Worm (Caenorhabditis elegans) whole organism, mixed stage, embryonic: ENCODE measurements around the gene K12H6.6.

ENCODE experiments used
- M03D4.4 ChIP-seq: sonication (generic microtip); optimal IDR thresholded peaks from 2 replicates; lab custom pipeline; 2017; ENCODE audit warnings: mild to moderate bottlenecking, missing genetic modification characterization, missing compliant biosample characterization
- bed-3 ChIP-seq: fragments of 200-800 bp; sonication (Bioruptor generic); optimal IDR thresholded peaks from 3 replicates; lab custom pipeline; 2018; ENCODE audit warnings: mild to moderate bottlenecking, missing genetic modification characterization, moderate library complexity, missing compliant biosample characterization
- blmp-1 ChIP-seq: fragments of 150-350 bp; optimal IDR thresholded peaks from 2 replicates; lab custom pipeline; 2014; ENCODE audit warnings: missing biosample characterization, missing genetic modification characterization
- ceh-39 ChIP-seq: fragments of 150-350 bp; optimal IDR thresholded peaks from 2 replicates; lab custom pipeline; 2014; ENCODE audit warnings: missing biosample characterization, missing genetic modification characterization
- ceh-43 ChIP-seq: fragments of 200-800 bp; sonication (Bioruptor generic); optimal IDR thresholded peaks from 2 replicates; lab custom pipeline; 2018; ENCODE audit warnings: mild to moderate bottlenecking, missing genetic modification characterization, moderate library complexity, missing compliant biosample characterization
- ces-1 ChIP-seq: fragments of 150-350 bp; optimal IDR thresholded peaks from 2 replicates; lab custom pipeline; 2014; ENCODE audit warnings: missing biosample characterization, missing genetic modification reagents, missing genetic modification characterization
- elt-1 ChIP-seq: sonication (generic microtip); optimal IDR thresholded peaks from 2 replicates; lab custom pipeline; 2017; ENCODE audit warnings: missing genetic modification characterization, mild to moderate bottlenecking, missing compliant biosample characterization, antibody characterized with exemption, moderate library complexity, borderline replicate concordance; ENCODE audit not compliant: insufficient read depth
- flh-1 ChIP-seq: fragments of 200-800 bp; sonication (Bioruptor generic); optimal IDR thresholded peaks from 2 replicates; lab custom pipeline; 2018; ENCODE audit warnings: mild to moderate bottlenecking, missing genetic modification characterization, moderate library complexity, missing compliant biosample characterization
- hlh-1 ChIP-seq: fragments of 150-350 bp; optimal IDR thresholded peaks from 2 replicates; lab custom pipeline; 2014; ENCODE audit warnings: missing biosample characterization, missing genetic modification reagents, missing genetic modification characterization
- lsy-2 ChIP-seq: fragments of 150-350 bp; optimal IDR thresholded peaks from 2 replicates; lab custom pipeline; 2014; ENCODE audit warnings: missing biosample characterization, missing genetic modification characterization
- mab-5 ChIP-seq: fragments of 150-350 bp; optimal IDR thresholded peaks from 2 replicates; lab custom pipeline; 2014; ENCODE audit warnings: missing biosample characterization, missing genetic modification characterization
- nhr-2 ChIP-seq: fragments of 150-350 bp; optimal IDR thresholded peaks from 2 replicates; lab custom pipeline; 2014; ENCODE audit warnings: missing biosample characterization, missing genetic modification characterization
- nhr-237 ChIP-seq: fragments of 150-350 bp; optimal IDR thresholded peaks from 2 replicates; lab custom pipeline; 2014; ENCODE audit warnings: missing biosample characterization, missing genetic modification characterization
- pha-4 ChIP-seq: fragments of 150-350 bp; optimal IDR thresholded peaks from 2 replicates; lab custom pipeline; 2018; ENCODE audit warnings: missing biosample characterization, missing genetic modification reagents, missing genetic modification characterization
- snpc-4 ChIP-seq: fragments of 150-350 bp; optimal IDR thresholded peaks from 2 replicates; lab custom pipeline; 2014; ENCODE audit warnings: missing biosample characterization, missing genetic modification characterization
- sptf-1 ChIP-seq: sonication (generic microtip); optimal IDR thresholded peaks from 2 replicates; lab custom pipeline; 2017; ENCODE audit warnings: mild to moderate bottlenecking, missing genetic modification characterization, moderate library complexity, missing compliant biosample characterization
- tbx-8 ChIP-seq: fragments of 200-800 bp; sonication (Bioruptor generic); optimal IDR thresholded peaks from 2 replicates; lab custom pipeline; 2018; ENCODE audit warnings: mild to moderate bottlenecking, missing genetic modification characterization, moderate library complexity, missing compliant biosample characterization
- unc-120 ChIP-seq: sonication (generic microtip); optimal IDR thresholded peaks from 2 replicates; lab custom pipeline; 2017; ENCODE audit warnings: missing genetic modification characterization, missing compliant biosample characterization; ENCODE audit not compliant: poor library complexity, severe bottlenecking
- unc-39 ChIP-seq: fragments of 150-350 bp; optimal IDR thresholded peaks from 2 replicates; lab custom pipeline; 2014; ENCODE audit warnings: missing biosample characterization, missing genetic modification characterization
- unc-62 ChIP-seq: fragments of 150-350 bp; optimal IDR thresholded peaks from 2 replicates; lab custom pipeline; 2014; ENCODE audit warnings: missing biosample characterization, missing genetic modification reagents, missing genetic modification characterization
- ztf-11 ChIP-seq: fragments of 150-350 bp; optimal IDR thresholded peaks from 2 replicates; lab custom pipeline; 2014; ENCODE audit warnings: missing biosample characterization, missing genetic modification characterization

K12H6.6 gene

ce11 chrII:2780804-2781203 is 50.2 kb downstream of the K12H6.6 start:
- TF ChIP-seq ceh-39 (tag; lab: Kevin White, UChicago) (no peak), lsy-2 (tag; lab: Kevin White, UChicago) (no peak), nhr-237 (tag; lab: Kevin White, UChicago) (no peak), hlh-1 (tag; lab: Kevin White, UChicago) (no peak), unc-62 (GFP tag; lab: Kevin White, UChicago) (no peak), snpc-4 (tag; lab: Kevin White, UChicago) (no peak), M03D4.4 (tag; lab: Kevin White, UChicago) (no peak), blmp-1 (tag; lab: Kevin White, UChicago) (no peak), unc-39 (no peak), ceh-43 (no peak), tbx-8 (GFP tag; lab: Kevin White, UChicago) (no peak), mab-5 (no peak), elt-1 (no peak), ztf-11 (no peak), unc-120 (tag; lab: Kevin White, UChicago) (no peak), flh-1 (GFP tag; lab: Kevin White, UChicago) (no peak), nhr-2 (no peak)

- no peak for TF ChIP-seq ceh-39 (tag; lab: Kevin White, UChicago)
- TF ChIP-seq unc-62 (GFP tag; lab: Kevin White, UChicago): no peak
- no peak for TF ChIP-seq bed-3 (GFP tag; lab: Kevin White, UChicago)
- TF ChIP-seq snpc-4 (tag; lab: Kevin White, UChicago): no peak
- no peak for TF ChIP-seq ces-1
- no peak for TF ChIP-seq nhr-2
- TF ChIP-seq pha-4: no peak
- TF ChIP-seq mab-5: no peak
- TF ChIP-seq sptf-1 (tag; lab: Kevin White, UChicago): no peak
- TF ChIP-seq, all 35 proteins: peak for 0
Observed at ce11 chrII:2779253-2779652, 51.8 kb downstream of the K12H6.6 start, which contains the start of gene F08D12.3. TSS of gene F08D12.3 (plus strand) at chrII:2779553.
